Fruit fly (Drosophila melanogaster) whole organism: Measurements from ENCODE around the gene mex1.

Experiments
- CG8478 ChIP-seq: fragments of >200 bp; optimal IDR thresholded peaks from 2 replicates; lab custom pipeline; 2018; ENCODE audit warnings: inconsistent platforms
- Dll ChIP-seq: fragments of >200 bp; optimal IDR thresholded peaks from 2 replicates; lab custom pipeline; 2017
- EcR ChIP-seq, 2 experiments: fragments of >200 bp; optimal IDR thresholded peaks; 2 replicates each; lab custom pipeline; 2017; ENCODE audit warnings: missing biosample characterization in 2 of 2, missing genetic modification characterization in 2 of 2, missing genetic modification reagents in 2 of 2
- pan ChIP-seq: fragments of >200 bp; optimal IDR thresholded peaks from 2 replicates; lab custom pipeline; 2017
- psq ChIP-seq: fragments of >200 bp; optimal IDR thresholded peaks from 2 replicates; lab custom pipeline; 2017
- usp ChIP-seq: fragments of >200 bp; optimal IDR thresholded peaks from 2 replicates; lab custom pipeline; 2017; ENCODE audit warnings: missing biosample characterization, missing genetic modification characterization, mixed read lengths

mex1 gene

dm6 chr3L:15534274-15535227, 15.2 kb upstream of the mex1 start:
- TF ChIP-seq EcR (GFP tag; optimal IDR thresholded peaks at IDR 0.05; lab: Kevin White, UChicago) (peak in 1 of 2 experiments; percentile 12), pan (lab: Kevin White, UChicago) (peak; percentile 98), usp (no peak)

DNA sequence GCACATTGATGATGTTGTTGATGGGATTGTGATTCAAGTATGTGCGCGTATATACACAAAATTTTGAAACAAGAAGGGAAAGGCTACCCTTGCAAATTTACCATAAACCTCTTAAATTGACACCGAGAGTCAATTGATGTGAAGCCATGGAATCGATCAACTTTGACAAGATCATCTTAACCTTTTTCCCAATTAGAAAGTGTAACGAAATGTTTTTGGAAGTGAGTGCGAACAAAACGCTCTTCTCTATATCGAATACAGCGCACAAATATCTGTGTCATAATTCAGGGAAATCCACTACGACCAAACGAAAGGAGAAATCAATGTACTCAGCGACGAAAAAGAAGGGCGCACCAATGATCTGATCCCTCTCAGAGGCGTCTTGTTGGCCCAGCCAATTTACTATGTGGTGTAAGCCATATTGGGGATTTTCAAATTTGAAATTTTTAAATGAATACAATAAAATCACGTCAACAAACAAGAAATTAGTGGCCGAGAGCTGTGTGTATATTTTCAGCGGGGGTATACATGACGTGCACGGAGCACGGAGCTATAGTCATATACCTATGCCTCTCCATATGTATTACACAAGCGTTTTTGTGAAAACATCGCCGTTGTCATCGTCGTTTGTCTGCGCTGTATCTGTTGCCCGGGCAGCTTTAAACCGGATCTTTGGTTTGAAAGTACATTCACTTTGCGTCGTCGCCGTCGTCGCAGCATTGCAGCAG, 14.2 kb upstream of the mex1 start:
- TF ChIP-seq EcR (GFP tag; optimal IDR thresholded peaks at IDR 0.05; lab: Kevin White, UChicago) (no peak), Dll (lab: Kevin White, UChicago) (no peak), psq (no peak), CG8478 (lab: Kevin White, UChicago) (no peak)

DNA sequence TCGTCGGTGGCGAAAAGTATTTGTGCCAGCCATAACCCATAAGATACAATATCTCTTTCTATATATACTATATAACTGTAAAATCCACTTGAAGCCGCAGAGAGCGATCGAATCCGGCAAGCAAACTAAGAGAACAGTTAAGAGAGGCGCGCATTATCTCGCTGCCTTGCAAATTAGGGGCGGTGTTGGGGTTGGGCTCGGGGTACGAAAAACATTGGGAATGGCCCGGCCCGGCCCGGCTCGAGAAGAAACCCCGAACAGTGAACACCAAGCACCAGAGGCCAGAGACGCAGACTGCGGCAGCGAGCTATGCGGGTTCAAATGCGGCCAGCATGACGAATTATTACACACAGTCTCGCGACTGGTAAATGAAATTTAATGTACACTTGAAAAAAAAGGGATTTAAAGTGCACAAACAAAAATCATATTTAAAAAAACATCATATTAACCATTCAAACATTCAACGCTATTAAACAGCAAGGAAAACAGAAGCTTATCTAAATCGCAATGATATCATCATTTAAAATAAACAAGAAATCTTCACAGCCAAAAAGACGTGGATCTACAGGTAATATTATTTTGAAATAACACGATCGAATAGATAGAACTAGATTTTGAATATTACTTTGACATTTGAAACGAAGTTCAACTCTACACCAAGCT, 13.1 kb upstream of the mex1 start:
- TF ChIP-seq EcR (GFP tag; optimal IDR thresholded peaks at IDR 0.05; lab: Kevin White, UChicago) = peak in 1 of 2 experiments; percentile 39
- no peak for TF ChIP-seq psq
- TF ChIP-seq pan (lab: Kevin White, UChicago) = no peak
- TF ChIP-seq usp = no peak
- no peak for TF ChIP-seq Dll (lab: Kevin White, UChicago)
- no peak for TF ChIP-seq CG8478 (lab: Kevin White, UChicago)

- TF ChIP-seq psq (no peak), Dll (lab: Kevin White, UChicago) (no peak), usp (no peak), pan (lab: Kevin White, UChicago) (no peak), EcR (GFP tag; optimal IDR thresholded peaks at IDR 0.05; lab: Kevin White, UChicago) (no peak), CG8478 (lab: Kevin White, UChicago) (no peak)
Measured at dm6 chr3L:15531423-15532325, 12.3 kb upstream of the mex1 start, which contains the start of gene CG43248. Gene CG43248 (minus strand): TSS chr3L:15531473.

DNA sequence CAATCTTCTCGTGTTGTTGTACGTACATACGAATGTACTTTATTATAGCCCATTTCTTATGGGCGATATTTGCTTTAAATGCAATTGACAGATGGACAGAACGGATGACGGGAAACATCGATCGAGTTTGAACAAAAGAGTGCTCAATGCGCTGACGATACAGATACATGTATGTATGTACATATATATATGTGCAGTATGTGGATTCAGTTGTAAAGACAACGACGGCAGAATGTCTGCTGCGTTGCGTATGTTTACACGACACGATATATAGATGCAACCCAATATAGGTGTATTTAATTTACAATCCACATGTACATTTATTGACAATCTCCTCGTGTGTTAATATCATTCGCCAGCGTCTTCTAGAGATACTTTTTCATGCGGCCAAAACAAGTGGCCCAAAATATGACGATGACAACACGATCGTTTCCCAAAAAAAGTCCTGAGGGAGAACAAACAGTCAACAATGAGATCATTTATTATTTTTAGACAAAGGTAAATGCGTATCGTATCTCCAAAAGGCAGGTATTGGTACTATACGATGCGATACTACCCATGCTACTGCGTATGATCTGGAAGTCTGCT, 11.3 kb upstream of the mex1 start:
- TF ChIP-seq psq (no peak), CG8478 (lab: Kevin White, UChicago) (no peak), EcR (GFP tag; optimal IDR thresholded peaks at IDR 0.05; lab: Kevin White, UChicago) (no peak), Dll (lab: Kevin White, UChicago) (no peak), usp (no peak), pan (lab: Kevin White, UChicago) (no peak)

- TF ChIP-seq Dll (lab: Kevin White, UChicago) = no peak
- TF ChIP-seq psq = no peak
- TF ChIP-seq usp = no peak
- TF ChIP-seq pan (lab: Kevin White, UChicago) = no peak
- TF ChIP-seq EcR (GFP tag; optimal IDR thresholded peaks at IDR 0.05; lab: Kevin White, UChicago) = no peak
- no peak for TF ChIP-seq CG8478 (lab: Kevin White, UChicago)
Measured at dm6 chr3L:15530071-15530470, 10.7 kb upstream of the mex1 start.

DNA sequence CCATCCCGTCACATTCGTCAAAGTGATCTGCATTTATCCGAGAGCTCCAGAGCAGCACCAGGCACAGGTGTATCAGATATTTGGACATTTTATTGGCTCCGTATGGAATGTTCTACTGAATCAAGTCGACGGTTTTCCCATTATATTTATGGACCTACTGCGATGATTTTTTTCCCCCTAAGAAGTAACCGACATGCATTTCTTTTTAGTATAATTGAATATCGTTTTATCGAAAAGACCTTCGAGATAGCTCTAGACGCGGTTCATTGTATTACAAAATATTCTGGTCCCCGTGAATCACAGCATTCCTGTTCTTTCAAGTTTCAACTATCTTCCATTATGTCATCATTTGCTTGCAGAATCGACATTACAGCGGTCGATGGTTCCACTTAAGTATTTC, 9.8 kb upstream of the mex1 start, which contains the start of gene obst-H:
Gene obst-H (minus strand): TSS at position 101 of the 400 bp plus-strand sequence.
- TF ChIP-seq EcR (GFP tag; optimal IDR thresholded peaks at IDR 0.05; lab: Kevin White, UChicago) = no peak
- no peak for TF ChIP-seq usp
- TF ChIP-seq pan (lab: Kevin White, UChicago) = no peak
- TF ChIP-seq psq = no peak
- no peak for TF ChIP-seq CG8478 (lab: Kevin White, UChicago)
- no peak for TF ChIP-seq Dll (lab: Kevin White, UChicago)

- TF ChIP-seq EcR (GFP tag; optimal IDR thresholded peaks at IDR 0.05; lab: Kevin White, UChicago) (no peak), Dll (lab: Kevin White, UChicago) (no peak), pan (lab: Kevin White, UChicago) (no peak), usp (no peak), CG8478 (lab: Kevin White, UChicago) (no peak), psq (no peak)
Measured at dm6 chr3L:15528096-15528495, 8.7 kb upstream of the mex1 start, which contains the start of gene CG42728. Gene CG42728 (minus strand): TSS chr3L:15528196.

dm6 chr3L:15527416-15527815, 8.0 kb upstream of the mex1 start, which contains the start of gene CG42729:
Gene CG42729 (minus strand): TSS chr3L:15527516.
- TF ChIP-seq usp = no peak
- TF ChIP-seq psq = no peak

- TF ChIP-seq psq (no peak), pan (lab: Kevin White, UChicago) (no peak), CG8478 (lab: Kevin White, UChicago) (no peak), EcR (GFP tag; optimal IDR thresholded peaks at IDR 0.05; lab: Kevin White, UChicago) (no peak), usp (no peak), Dll (lab: Kevin White, UChicago) (no peak)
Measured at dm6 chr3L:15526712-15527111, 7.3 kb upstream of the mex1 start, which contains the start of gene CG33985. Gene CG33985 (minus strand): TSS chr3L:15526812.
